In the genomic region with DNA sequence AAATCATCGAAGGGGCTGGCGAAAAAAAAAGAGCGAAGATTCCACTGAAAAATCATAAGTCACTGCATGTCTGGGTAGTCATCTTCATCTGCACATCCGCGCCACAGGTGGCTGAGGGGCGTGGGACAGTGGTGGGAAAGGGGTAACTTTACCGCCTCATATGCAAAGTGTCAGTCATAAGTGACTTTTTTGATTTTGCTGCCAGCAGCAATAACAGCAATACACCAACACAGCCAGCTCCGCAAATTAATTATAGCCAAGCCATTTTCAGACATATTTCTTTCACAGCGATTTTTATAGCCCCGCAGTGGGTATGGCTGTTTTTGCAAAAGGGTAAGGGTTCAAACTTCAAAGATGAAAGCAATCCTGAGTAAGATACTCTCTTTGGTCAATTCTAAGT, we compare ENCODE assay signal across 4 fruit fly cellular contexts.
TF ChIP-seq lines count a peak whose summit lies in the region.

No protein-coding gene starts in this region.

- TF ChIP-seq CTCF in whole organism, embryonic (GFP tag; optimal IDR thresholded peaks at IDR 0.05; lab: Kevin White, UChicago) = no peak

TF ChIP-seq in whole organism, adult, 20 proteins besides CTCF, POLR2A, EP300 and RAD21:
- TF ChIP-seq ovo (GFP tag; optimal IDR thresholded peaks at IDR 0.05; lab: Kevin White, UChicago) (no peak), tj (GFP tag; optimal IDR thresholded peaks at IDR 0.05; lab: Kevin White, UChicago) (peak; percentile 92), CG1620 (GFP tag; optimal IDR thresholded peaks at IDR 0.05; lab: Kevin White, UChicago) (no peak)

TF ChIP-seq in whole organism, embryonic, 481 proteins besides CTCF, POLR2A, EP300 and RAD21:
- TF ChIP-seq sens (GFP tag; lab: Kevin White, UChicago) = peak; percentile 58
- no peak for TF ChIP-seq ato (GFP tag; IDR thresholded peaks at IDR 0.05; lab: Robert Waterston, UW; ENCODE audit: partially characterized antibody)
- TF ChIP-seq CG2199 (GFP tag; IDR thresholded peaks at IDR 0.05; lab: Robert Waterston, UW) = 0 out of 3 replicates have a peak, but pooled peaks have one; percentile 16
TF ChIP-seq in whole organism, embryonic: peak in this region for 2.

TF ChIP-seq in whole organism, prepupa, 60 proteins besides CTCF, POLR2A, EP300 and RAD21:
- TF ChIP-seq CG32006 (GFP tag; optimal IDR thresholded peaks at IDR 0.05; lab: Kevin White, UChicago) (peak; percentile 0), fd85E (GFP tag; optimal IDR thresholded peaks at IDR 0.05; lab: Kevin White, UChicago) (no peak), Eip78C (GFP tag; lab: Kevin White, UChicago) (peak; percentile 21)

TF ChIP-seq in whole organism, pupa, 21 proteins besides CTCF, POLR2A, EP300 and RAD21:
- TF ChIP-seq Snoo (tag; optimal IDR thresholded peaks at IDR 0.05; lab: Kevin White, UChicago) = no peak
- TF ChIP-seq Pif1A (GFP tag; optimal IDR thresholded peaks at IDR 0.05; lab: Kevin White, UChicago) = no peak
- peak; percentile 11; the same call in 1 of the 3 replicates for TF ChIP-seq CG4496 (GFP tag; IDR thresholded peaks at IDR 0.05; lab: Robert Waterston, UW)
- no peak for TF ChIP-seq CG34367 (tag; optimal IDR thresholded peaks at IDR 0.05; lab: Kevin White, UChicago)
- TF ChIP-seq D1 (tag; optimal IDR thresholded peaks at IDR 0.05; lab: Kevin White, UChicago) = no peak
